Worm (Caenorhabditis elegans) whole organism, L4/young adult: Measurements from ENCODE around the gene T25B9.5.

Experiments used
- dao-5 ChIP-seq: sonication (generic microtip); optimal IDR thresholded peaks from 2 replicates; lab custom pipeline; 2016; ENCODE audit warnings: missing genotype, missing genetic modification characterization, moderate library complexity, missing compliant biosample characterization
- him-1 ChIP-seq: sonication (generic microtip); optimal IDR thresholded peaks from 2 replicates; lab custom pipeline; 2016; ENCODE audit warnings: missing genotype, missing genetic modification reagents, missing genetic modification characterization, missing compliant biosample characterization

DNA sequence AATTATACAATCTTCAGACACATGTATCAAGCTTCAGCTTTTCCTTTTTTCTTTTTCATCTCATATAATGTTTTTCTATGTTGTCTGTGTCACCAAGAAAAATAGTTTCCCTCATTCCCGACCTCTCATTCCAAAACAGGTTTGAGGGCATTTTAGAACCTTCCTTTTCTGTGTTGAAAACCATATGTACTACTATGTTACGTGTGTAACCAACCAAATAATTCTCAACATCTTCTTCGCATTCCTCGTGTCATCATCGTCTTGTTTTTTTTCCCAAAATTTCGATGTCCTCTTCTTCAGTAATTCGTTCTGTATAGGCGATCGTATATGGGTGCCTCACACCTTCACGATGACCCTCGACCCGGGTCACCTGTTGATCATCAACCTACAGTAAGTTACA, 35.8 kb upstream of the T25B9.5 start, which contains the start of gene pept-2:
- TF ChIP-seq dao-5 (tag; lab: Kevin White, UChicago), result no peak
- no peak for TF ChIP-seq him-1 (tag; lab: Kevin White, UChicago)
